Fruit fly (Drosophila melanogaster) whole organism: ENCODE measurements around the gene Jon65Ai.

ENCODE experiments used
- Dll ChIP-seq: fragments of >200 bp; optimal IDR thresholded peaks from 2 replicates; lab custom pipeline; 2017
- psq ChIP-seq: fragments of >200 bp; optimal IDR thresholded peaks from 2 replicates; lab custom pipeline; 2017

dm6 chr3L:6070119-6070518 lies 15.9 kb upstream of the Jon65Ai start:
- no peak for TF ChIP-seq Dll
- TF ChIP-seq psq (lab: Kevin White, UChicago): no peak
